Worm (Caenorhabditis elegans) whole organism, midembryonic: Measurements from ENCODE around the gene F15B9.6.

Experiments
- cog-1 ChIP-seq: sonication (generic microtip); optimal IDR thresholded peaks from 2 replicates; lab custom pipeline; 2016; ENCODE audit warnings: missing genetic modification characterization, missing compliant biosample characterization
- ztf-23 ChIP-seq: fragments of 200-800 bp; sonication (Bioruptor generic); IDR thresholded peaks from 2 replicates; pipeline ENCODE4 v1.3.6; 2022; ENCODE audit warnings: missing genetic modification reagents, missing genetic modification characterization, missing compliant biosample characterization
- ztf-29 ChIP-seq: fragments of 200-800 bp; sonication (Bioruptor generic); IDR thresholded peaks from 2 replicates; pipeline ENCODE4 v1.3.6; 2022; ENCODE audit warnings: missing genetic modification reagents, missing genetic modification characterization, missing compliant biosample characterization

DNA sequence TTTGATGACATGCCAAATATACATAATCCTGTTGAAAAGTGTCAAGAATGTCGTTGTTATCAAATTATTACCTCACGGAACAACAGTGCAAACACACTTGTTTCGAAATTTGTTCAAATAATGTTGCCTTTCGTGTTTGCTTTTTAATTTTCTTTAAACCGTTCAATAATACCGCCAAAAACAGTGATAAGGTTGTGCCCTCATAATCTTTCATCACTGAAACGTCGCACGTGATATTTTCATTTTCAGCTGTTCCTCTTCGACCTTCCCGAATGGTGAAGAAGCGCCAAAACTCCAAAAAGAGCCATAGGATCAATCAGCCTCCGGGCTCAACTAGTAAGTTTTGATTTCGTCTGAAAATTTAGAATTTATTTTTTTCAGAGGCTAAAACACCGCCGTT lies 11.9 kb upstream of the F15B9.6 start, which contains the start of gene inft-2:
- TF ChIP-seq cog-1: no peak
- TF ChIP-seq ztf-23 (GFP tag; lab: Robert Waterston, UW): no peak
- TF ChIP-seq ztf-29 (GFP tag; lab: Robert Waterston, UW): no peak
